Fruit fly (Drosophila melanogaster) whole organism, prepupa: Measurements from ENCODE around the gene Flo2.

ENCODE experiments used
- Blimp-1 ChIP-seq: fragments of 200-800 bp; sonication (Bioruptor generic); optimal IDR thresholded peaks from 3 replicates; lab custom pipeline; 2017; ENCODE audit warnings: missing biosample characterization, missing genetic modification characterization, mild to moderate bottlenecking, moderate library complexity, missing genetic modification reagents
- CG10631 ChIP-seq: fragments of 200-800 bp; sonication (Bioruptor generic); optimal IDR thresholded peaks from 2 replicates; lab custom pipeline; 2016; ENCODE audit warnings: missing biosample characterization, missing genetic modification characterization
- CG11294 ChIP-seq: fragments of 200-800 bp; sonication (Bioruptor generic); IDR thresholded peaks from 2 replicates; pipeline ENCODE4 v1.3.6; 2022; ENCODE audit warnings: missing biosample characterization, missing genetic modification characterization
- CG11762 ChIP-seq: fragments of 200-800 bp; sonication (Bioruptor generic); optimal IDR thresholded peaks from 3 replicates; lab custom pipeline; 2016; ENCODE audit warnings: missing biosample characterization, missing genetic modification characterization; ENCODE audit not compliant: insufficient read depth
- CG15336 ChIP-seq: fragments of 200-800 bp; sonication (Bioruptor generic); IDR thresholded peaks from 2 replicates; pipeline ENCODE4 v1.3.6; 2022; ENCODE audit warnings: missing biosample characterization, missing genetic modification characterization
- CG3032 ChIP-seq: fragments of 200-800 bp; optimal IDR thresholded peaks from 2 replicates; lab custom pipeline; 2019; ENCODE audit warnings: missing biosample characterization, mild to moderate bottlenecking, missing genetic modification characterization, moderate library complexity
- CG31627 ChIP-seq: fragments of 200-800 bp; sonication (Bioruptor generic); optimal IDR thresholded peaks from 3 replicates; lab custom pipeline; 2016; ENCODE audit warnings: missing biosample characterization, missing genetic modification characterization
- CG32006 ChIP-seq: fragments of 200-800 bp; sonication (Bioruptor generic); optimal IDR thresholded peaks from 3 replicates; lab custom pipeline; 2017; ENCODE audit warnings: missing biosample characterization, mild to moderate bottlenecking, missing genetic modification characterization
- CG3919 ChIP-seq: fragments of 200-800 bp; sonication (Bioruptor generic); optimal IDR thresholded peaks from 3 replicates; lab custom pipeline; 2016; ENCODE audit warnings: missing biosample characterization, missing genetic modification characterization
- CG4318 ChIP-seq: fragments of 200-800 bp; sonication (Bioruptor generic); optimal IDR thresholded peaks from 3 replicates; lab custom pipeline; 2017; ENCODE audit warnings: missing biosample characterization, mild to moderate bottlenecking, missing genetic modification characterization
- CG6792 ChIP-seq: fragments of 200-800 bp; sonication (Bioruptor generic); optimal IDR thresholded peaks from 3 replicates; lab custom pipeline; 2016; ENCODE audit warnings: missing biosample characterization, missing genetic modification characterization
- CG6808 ChIP-seq: fragments of 200-800 bp; sonication (Bioruptor generic); optimal IDR thresholded peaks from 3 replicates; lab custom pipeline; 2017; ENCODE audit warnings: missing biosample characterization, missing genetic modification characterization, mild to moderate bottlenecking, moderate library complexity, missing genetic modification reagents
- CG6854 ChIP-seq: fragments of 200-800 bp; sonication (Bioruptor generic); optimal IDR thresholded peaks from 2 replicates; lab custom pipeline; 2017; ENCODE audit warnings: missing biosample characterization, mild to moderate bottlenecking, missing genetic modification characterization
- CG7368 ChIP-seq: fragments of 200-800 bp; sonication (Bioruptor generic); optimal IDR thresholded peaks from 3 replicates; lab custom pipeline; 2016; ENCODE audit warnings: missing biosample characterization, missing genetic modification characterization
- CG8319 ChIP-seq: fragments of 200-800 bp; sonication (Bioruptor generic); optimal IDR thresholded peaks from 3 replicates; lab custom pipeline; 2016; ENCODE audit warnings: missing biosample characterization, missing genetic modification characterization
- CG8632 ChIP-seq: fragments of 200-800 bp; sonication (Bioruptor generic); optimal IDR thresholded peaks from 3 replicates; lab custom pipeline; 2016; ENCODE audit warnings: missing biosample characterization, missing genetic modification characterization
- CG9139 ChIP-seq: fragments of 200-800 bp; sonication (Bioruptor generic); optimal IDR thresholded peaks from 3 replicates; lab custom pipeline; 2017; ENCODE audit warnings: missing biosample characterization, mild to moderate bottlenecking, missing genetic modification characterization
- Eip75B ChIP-seq: fragments of 200-800 bp; sonication (Bioruptor generic); optimal IDR thresholded peaks from 3 replicates; lab custom pipeline; 2016; ENCODE audit warnings: missing biosample characterization, missing genetic modification characterization
- Eip78C ChIP-seq: fragments of 200-800 bp; sonication (Bioruptor generic); peaks from one replicate; lab custom pipeline; 2016; ENCODE audit warnings: missing biosample characterization, missing genetic modification characterization
- Eip93F ChIP-seq: fragments of 200-800 bp; sonication (Bioruptor generic); optimal IDR thresholded peaks from 2 replicates; lab custom pipeline; 2016; ENCODE audit warnings: missing biosample characterization, mild to moderate bottlenecking, missing genetic modification characterization
- Gug ChIP-seq: fragments of 200-800 bp; sonication (Bioruptor generic); IDR thresholded peaks from 2 replicates; pipeline ENCODE4 v1.3.6; 2022; ENCODE audit warnings: missing biosample characterization, missing genetic modification characterization
- Hr38 ChIP-seq: sonication (Bioruptor generic); optimal IDR thresholded peaks from 2 replicates; lab custom pipeline; 2016; ENCODE audit warnings: missing biosample characterization, missing genetic modification characterization
- Hr39 ChIP-seq: fragments of 200-800 bp; sonication (Bioruptor generic); optimal IDR thresholded peaks from 2 replicates; lab custom pipeline; 2016; ENCODE audit warnings: missing biosample characterization, missing genetic modification characterization
- Hr4 ChIP-seq: fragments of 200-800 bp; sonication (Bioruptor generic); optimal IDR thresholded peaks from 3 replicates; lab custom pipeline; 2016; ENCODE audit warnings: missing biosample characterization, missing genetic modification characterization
- Lpt ChIP-seq: fragments of 200-800 bp; sonication (Bioruptor generic); optimal IDR thresholded peaks from 3 replicates; lab custom pipeline; 2016; ENCODE audit warnings: missing biosample characterization, missing genetic modification characterization
- Met ChIP-seq: fragments of 200-800 bp; sonication (Bioruptor generic); optimal IDR thresholded peaks from 3 replicates; lab custom pipeline; 2016; ENCODE audit warnings: missing biosample characterization, missing genetic modification characterization
- OdsH ChIP-seq: fragments of 200-800 bp; sonication (Bioruptor generic); optimal IDR thresholded peaks from 3 replicates; lab custom pipeline; 2016; ENCODE audit warnings: missing biosample characterization, missing genetic modification characterization
- Smox ChIP-seq: fragments of 200-800 bp; sonication (Bioruptor generic); optimal IDR thresholded peaks from 3 replicates; lab custom pipeline; 2016; ENCODE audit warnings: missing biosample characterization, missing genetic modification characterization
- Sox102F ChIP-seq: fragments of 200-800 bp; sonication (Bioruptor generic); optimal IDR thresholded peaks from 2 replicates; lab custom pipeline; 2016; ENCODE audit warnings: missing biosample characterization, mild to moderate bottlenecking, missing genetic modification characterization
- Sox14 ChIP-seq: fragments of 200-800 bp; sonication (Bioruptor generic); optimal IDR thresholded peaks from 3 replicates; lab custom pipeline; 2016; ENCODE audit warnings: missing biosample characterization, missing genetic modification characterization
- Sox15 ChIP-seq: fragments of 200-800 bp; sonication (Bioruptor generic); optimal IDR thresholded peaks from 3 replicates; lab custom pipeline; 2016; ENCODE audit warnings: missing biosample characterization, missing genetic modification characterization
- acj6 ChIP-seq: fragments of 200-800 bp; sonication (Bioruptor generic); optimal IDR thresholded peaks from 3 replicates; lab custom pipeline; 2016; ENCODE audit warnings: missing biosample characterization, missing genetic modification characterization
- dsx ChIP-seq: fragments of 200-800 bp; optimal IDR thresholded peaks from 3 replicates; lab custom pipeline; 2019; ENCODE audit warnings: missing biosample characterization, mild to moderate bottlenecking, missing genetic modification characterization, moderate library complexity; ENCODE audit not compliant: poor library complexity, severe bottlenecking
- eg ChIP-seq: fragments of 200-800 bp; sonication (Bioruptor generic); IDR thresholded peaks from 3 replicates; pipeline ENCODE4 v1.3.6; 2022; ENCODE audit warnings: missing biosample characterization, missing genetic modification characterization
- lz ChIP-seq: fragments of 200-800 bp; sonication (Bioruptor generic); optimal IDR thresholded peaks from 3 replicates; lab custom pipeline; 2016; ENCODE audit warnings: missing biosample characterization, missing genetic modification characterization
- net ChIP-seq: fragments of 200-800 bp; sonication (Bioruptor generic); optimal IDR thresholded peaks from 3 replicates; lab custom pipeline; 2016; ENCODE audit warnings: missing biosample characterization, missing genetic modification characterization
- pdm3 ChIP-seq: fragments of 200-800 bp; sonication (Bioruptor generic); optimal IDR thresholded peaks from 3 replicates; lab custom pipeline; 2016; ENCODE audit warnings: missing biosample characterization, missing genetic modification characterization
- spab ChIP-seq: fragments of 200-800 bp; sonication (Bioruptor generic); optimal IDR thresholded peaks from 2 replicates; lab custom pipeline; 2017; ENCODE audit warnings: missing biosample characterization, mild to moderate bottlenecking, missing genetic modification characterization, missing genetic modification reagents
- ss ChIP-seq, 2 experiments: fragments of 200-800 bp; sonication (Bioruptor generic); optimal IDR thresholded peaks; 2 replicates in 1 of 2; 3 replicates in 1 of 2; lab custom pipeline; 2017 to 2018; ENCODE audit warnings: mild to moderate bottlenecking in 2 of 2, missing biosample characterization in 2 of 2, missing genetic modification characterization in 2 of 2, moderate library complexity in 1 of 2
- svp ChIP-seq: fragments of 200-800 bp; sonication (Bioruptor generic); peaks from one replicate; lab custom pipeline; 2016; ENCODE audit warnings: missing biosample characterization, missing genetic modification characterization
- topi ChIP-seq: fragments of 200-800 bp; sonication (Bioruptor generic); optimal IDR thresholded peaks from 3 replicates; lab custom pipeline; 2016; ENCODE audit warnings: missing biosample characterization, missing genetic modification characterization
- vri ChIP-seq: fragments of 200-800 bp; sonication (Bioruptor generic); optimal IDR thresholded peaks from 3 replicates; lab custom pipeline; 2016; ENCODE audit warnings: missing biosample characterization, mild to moderate bottlenecking, missing genetic modification characterization

Gene Flo2

DNA sequence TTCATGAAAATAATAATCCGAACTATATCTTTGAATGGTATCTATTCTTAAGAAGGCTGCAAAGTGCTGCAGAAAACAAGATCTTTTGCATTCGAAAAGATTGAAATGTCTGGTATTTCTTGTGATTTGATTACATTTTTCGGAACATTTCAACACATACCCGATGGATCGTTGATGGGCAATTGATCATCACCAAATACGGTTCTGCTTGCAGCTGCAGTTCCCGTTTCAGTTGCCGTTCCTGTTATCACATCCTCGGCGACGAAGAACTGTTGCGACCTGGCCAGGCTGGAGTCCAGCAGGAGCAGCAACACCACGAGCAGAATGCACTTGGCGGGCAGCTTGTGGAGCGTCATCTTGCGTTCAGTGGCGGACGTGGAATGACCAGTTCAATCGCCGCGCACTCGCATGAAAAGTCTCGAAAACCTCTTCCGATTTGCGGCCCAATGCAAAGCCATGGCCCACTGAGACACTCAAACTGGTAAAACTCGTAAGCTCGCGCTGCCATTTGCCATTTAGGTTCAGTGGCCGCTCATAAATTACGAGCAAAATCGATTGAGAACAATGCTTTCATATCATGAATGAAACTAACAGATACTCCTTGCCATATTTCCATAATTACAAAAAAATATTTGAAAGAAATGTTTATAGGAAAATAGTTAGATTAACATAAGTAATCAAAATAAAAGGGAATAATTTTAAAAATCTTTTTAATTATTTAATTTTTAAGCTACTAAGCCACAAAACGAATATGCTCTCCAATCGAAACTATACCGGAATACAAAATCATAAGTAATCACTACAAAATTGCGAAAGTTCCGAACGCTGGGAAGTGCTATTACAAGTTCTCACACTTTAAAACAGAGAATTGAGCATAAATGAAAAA is 71.5 kb downstream of the Flo2 start, which contains the start of gene CG14406 (continued):
- TF ChIP-seq Gug (0 out of 2 replicates have a peak, but pooled peaks have one; percentile 10), CG32006 (GFP tag; lab: Kevin White, UChicago) (peak; percentile 4), vri (GFP tag; lab: Kevin White, UChicago) (no peak), CG7368 (GFP tag; lab: Kevin White, UChicago) (no peak), Sox14 (GFP tag; lab: Kevin White, UChicago) (no peak), Hr39 (no peak), Smox (GFP tag; lab: Kevin White, UChicago) (peak; percentile 28), CG11294 (GFP tag; lab: Robert Waterston, UW) (no peak; the same call in 1 of the 2 replicates), CG15336 (GFP tag; lab: Robert Waterston, UW) (peak; percentile 69), OdsH (GFP tag; lab: Kevin White, UChicago) (no peak), net (no peak), Eip93F (no peak), Met (peak; percentile 34), Eip75B (GFP tag; lab: Kevin White, UChicago) (no peak), CG31627 (GFP tag; lab: Kevin White, UChicago) (no peak), Lpt (GFP tag; lab: Kevin White, UChicago) (no peak), spab (no peak), Hr38 (GFP tag; lab: Kevin White, UChicago) (no peak), Sox15 (no peak), CG6792 (GFP tag; lab: Kevin White, UChicago) (no peak), CG8319 (no peak), CG8632 (GFP tag; lab: Kevin White, UChicago) (peak; percentile 9), Sox102F (GFP tag; lab: Kevin White, UChicago) (peak; percentile 4), Blimp-1 (GFP tag; lab: Kevin White, UChicago) (no peak), lz (no peak), Hr4 (no peak), CG9139 (GFP tag; lab: Kevin White, UChicago) (no peak), topi (GFP tag; lab: Kevin White, UChicago) (peak; percentile 32), dsx (GFP tag; lab: Kevin White, UChicago) (no peak), CG3032 (tag; lab: Kevin White, UChicago) (no peak), svp (GFP tag; lab: Kevin White, UChicago) (peak; percentile 69), CG6854 (GFP tag; lab: Kevin White, UChicago) (no peak), CG4318 (no peak), ss (GFP tag; optimal IDR thresholded peaks at IDR 0.05; lab: Kevin White, UChicago) (no peak), CG11762 (GFP tag; lab: Kevin White, UChicago) (no peak), CG6808 (no peak), eg (GFP tag; lab: Robert Waterston, UW) (0 out of 3 replicates have a peak, but pooled peaks have one; percentile 35), CG10631 (GFP tag; lab: Kevin White, UChicago) (no peak), CG3919 (GFP tag; lab: Kevin White, UChicago) (peak; percentile 44)
- TF ChIP-seq, all 60 proteins: peak for 17

- TF ChIP-seq Eip78C (GFP tag; lab: Kevin White, UChicago), result no peak
- no peak for TF ChIP-seq acj6 (GFP tag; lab: Kevin White, UChicago)
- TF ChIP-seq pdm3 (GFP tag; lab: Kevin White, UChicago), result no peak
- no peak for TF ChIP-seq CG6808
- no peak for TF ChIP-seq Hr39
- no peak for TF ChIP-seq Lpt (GFP tag; lab: Kevin White, UChicago)
- no peak for TF ChIP-seq CG3919 (GFP tag; lab: Kevin White, UChicago)
- no peak for TF ChIP-seq topi (GFP tag; lab: Kevin White, UChicago)
- TF ChIP-seq CG8632 (GFP tag; lab: Kevin White, UChicago), result no peak
Measured at dm6 chrX:14913706-14914303, 74.6 kb downstream of the Flo2 start, which contains the start of gene CG12398. CG12398 (minus strand) TSS chrX:14913812.
